Worm (Caenorhabditis elegans) whole organism, L4 larva: ENCODE measurements around the gene C02F5.5.

Experiments used
- F10B5.3 ChIP-seq: sonication (generic microtip); optimal IDR thresholded peaks from 2 replicates; lab custom pipeline; 2016; ENCODE audit warnings: mild to moderate bottlenecking, missing genetic modification characterization, missing compliant biosample characterization
- F26F4.8 ChIP-seq: fragments of 200-800 bp; sonication (Bioruptor generic); conservative IDR thresholded peaks from 2 replicates; pipeline ENCODE4 v1.3.6; 2022; ENCODE audit warnings: missing genetic modification characterization, missing compliant biosample characterization
- F37D6.2 ChIP-seq: sonication (generic microtip); optimal IDR thresholded peaks from 2 replicates; lab custom pipeline; 2016; ENCODE audit warnings: mild to moderate bottlenecking, missing genetic modification characterization, missing compliant biosample characterization
- T20F7.1 ChIP-seq: fragments of 200-800 bp; sonication (Bioruptor generic); optimal IDR thresholded peaks from 2 replicates; lab custom pipeline; 2018; ENCODE audit warnings: mild to moderate bottlenecking, missing genetic modification characterization, missing compliant biosample characterization
- arid-1 ChIP-seq: fragments of 200-800 bp; sonication (Bioruptor generic); conservative IDR thresholded peaks from 2 replicates; pipeline ENCODE4 v1.3.6; 2022; ENCODE audit warnings: missing genetic modification reagents, missing genetic modification characterization, missing compliant biosample characterization
- ceh-20 ChIP-seq: fragments of 200-800 bp; sonication (Bioruptor generic); IDR thresholded peaks from 2 replicates; pipeline ENCODE4 v1.3.6; 2022; ENCODE audit warnings: missing genetic modification reagents, missing genetic modification characterization, missing compliant biosample characterization
- ceh-28 ChIP-seq: fragments of 150-350 bp; optimal IDR thresholded peaks from 2 replicates; lab custom pipeline; 2014; ENCODE audit warnings: missing biosample characterization, missing genetic modification reagents, missing genetic modification characterization
- ceh-82 ChIP-seq: sonication (generic microtip); optimal IDR thresholded peaks from 2 replicates; lab custom pipeline; 2017; ENCODE audit warnings: missing biosample characterization, missing genetic modification characterization
- ces-1 ChIP-seq: fragments of 150-350 bp; sonication (generic microtip); optimal IDR thresholded peaks from 4 replicates; lab custom pipeline; 2014; ENCODE audit warnings: missing biosample characterization, missing genetic modification reagents, missing genetic modification characterization
- cey-2 ChIP-seq: sonication (generic microtip); optimal IDR thresholded peaks from 3 replicates; lab custom pipeline; 2017; ENCODE audit warnings: missing genetic modification characterization, mild to moderate bottlenecking, missing compliant biosample characterization, antibody characterized with exemption, borderline replicate concordance; ENCODE audit not compliant: insufficient read depth
- daf-12 ChIP-seq: fragments of 150-350 bp; optimal IDR thresholded peaks from 2 replicates; lab custom pipeline; 2014; ENCODE audit warnings: missing biosample characterization, missing genetic modification reagents, missing genetic modification characterization
- daf-16 ChIP-seq, 3 experiments: sonication (generic microtip); optimal IDR thresholded peaks; 2 replicates each; lab custom pipeline; 2016 to 2017; ENCODE audit warnings: missing genetic modification characterization in 3 of 3, missing genetic modification reagents in 3 of 3, mild to moderate bottlenecking in 2 of 3, missing compliant biosample characterization in 2 of 3, missing biosample characterization in 1 of 3, moderate library complexity in 1 of 3
- daf-19 ChIP-seq: fragments of 200-800 bp; sonication (Bioruptor generic); conservative IDR thresholded peaks from 2 replicates; pipeline ENCODE4 v1.3.6; 2022; ENCODE audit warnings: missing genetic modification characterization, missing compliant biosample characterization
- dmd-6 ChIP-seq: fragments of 200-800 bp; sonication (Bioruptor generic); IDR thresholded peaks from 2 replicates; pipeline ENCODE4 v1.3.6; 2022; ENCODE audit warnings: missing genetic modification reagents, missing genetic modification characterization, missing compliant biosample characterization
- dmd-8 ChIP-seq: fragments of 200-800 bp; sonication (Bioruptor generic); IDR thresholded peaks from 2 replicates; pipeline ENCODE4 v1.3.6; 2022; ENCODE audit warnings: missing genetic modification characterization, missing compliant biosample characterization
- dpl-1 ChIP-seq: fragments of 150-350 bp; optimal IDR thresholded peaks from 2 replicates; lab custom pipeline; 2014; ENCODE audit warnings: missing biosample characterization, missing genetic modification reagents, missing genetic modification characterization
- dve-1 ChIP-seq: sonication (generic microtip); optimal IDR thresholded peaks from 2 replicates; lab custom pipeline; 2017; ENCODE audit warnings: antibody characterized with exemption, mild to moderate bottlenecking, missing genetic modification characterization, missing compliant biosample characterization; ENCODE audit not compliant: insufficient read depth
- fos-1 ChIP-seq: fragments of 150-350 bp; optimal IDR thresholded peaks from 2 replicates; lab custom pipeline; 2014; ENCODE audit warnings: missing biosample characterization, missing genetic modification characterization
- hlh-30 ChIP-seq: sonication (generic microtip); optimal IDR thresholded peaks from 2 replicates; lab custom pipeline; 2017; ENCODE audit warnings: antibody characterized with exemption, mild to moderate bottlenecking, missing genetic modification characterization, missing compliant biosample characterization; ENCODE audit not compliant: insufficient read depth
- hmg-1.1 ChIP-seq: fragments of 200-800 bp; sonication (Bioruptor generic); IDR thresholded peaks from 2 replicates; pipeline ENCODE4 v1.3.6; 2022; ENCODE audit warnings: missing genetic modification reagents, missing genetic modification characterization, missing compliant biosample characterization
- lin-13 ChIP-seq: fragments of 150-350 bp; optimal IDR thresholded peaks from 2 replicates; lab custom pipeline; 2014; ENCODE audit warnings: missing biosample characterization, missing genetic modification reagents, missing genetic modification characterization
- lin-38 ChIP-seq: fragments of 200-800 bp; sonication (Bioruptor generic); IDR thresholded peaks from 2 replicates; pipeline ENCODE4 v1.3.6; 2022; ENCODE audit warnings: missing genetic modification reagents, missing genetic modification characterization, missing compliant biosample characterization
- lir-3 ChIP-seq: sonication (generic microtip); optimal IDR thresholded peaks from 2 replicates; lab custom pipeline; 2016; ENCODE audit warnings: mild to moderate bottlenecking, missing genetic modification characterization, missing compliant biosample characterization
- lsy-2 ChIP-seq, 2 experiments: fragments of 150-350 bp in 1 of 2; sonication (generic microtip) in 1 of 2; optimal IDR thresholded peaks; 2 replicates each; lab custom pipeline; 2014 to 2017; ENCODE audit warnings: missing biosample characterization in 2 of 2, missing genetic modification characterization in 2 of 2
- madf-9 ChIP-seq: fragments of 200-800 bp; sonication (Bioruptor generic); conservative IDR thresholded peaks from 2 replicates; pipeline ENCODE4 v1.3.6; 2022; ENCODE audit warnings: missing genetic modification reagents, missing genetic modification characterization, missing compliant biosample characterization
- mep-1 ChIP-seq: fragments of 150-350 bp; sonication (generic microtip); optimal IDR thresholded peaks from 3 replicates; lab custom pipeline; 2014; ENCODE audit warnings: missing biosample characterization, missing genetic modification characterization
- mes-2 ChIP-seq: sonication (generic microtip); optimal IDR thresholded peaks from 2 replicates; lab custom pipeline; 2016; ENCODE audit warnings: missing genotype, mild to moderate bottlenecking, missing genetic modification characterization, missing compliant biosample characterization; ENCODE audit not compliant: poor library complexity, severe bottlenecking
- mxl-3 ChIP-seq: fragments of 200-800 bp; sonication (Bioruptor generic); optimal IDR thresholded peaks from 2 replicates; lab custom pipeline; 2018; ENCODE audit warnings: mild to moderate bottlenecking, missing genetic modification characterization, missing compliant biosample characterization
- nhr-111 ChIP-seq: fragments of 200-800 bp; sonication (Bioruptor generic); optimal IDR thresholded peaks from 2 replicates; lab custom pipeline; 2018; ENCODE audit warnings: mild to moderate bottlenecking, missing genetic modification characterization, missing compliant biosample characterization
- nhr-28 ChIP-seq: fragments of 150-350 bp; optimal IDR thresholded peaks from 2 replicates; lab custom pipeline; 2014; ENCODE audit warnings: missing biosample characterization, missing genetic modification characterization
- nhr-6 ChIP-seq: fragments of 150-350 bp; optimal IDR thresholded peaks from 2 replicates; lab custom pipeline; 2014; ENCODE audit warnings: missing biosample characterization, missing genetic modification characterization
- pqm-1 ChIP-seq: sonication (generic microtip); optimal IDR thresholded peaks from 2 replicates; lab custom pipeline; 2017; ENCODE audit warnings: missing biosample characterization, missing genetic modification characterization
- saeg-2 ChIP-seq: fragments of 200-800 bp; sonication (Bioruptor generic); IDR thresholded peaks from 2 replicates; pipeline ENCODE4 v1.3.6; 2022; ENCODE audit warnings: missing genetic modification reagents, missing genetic modification characterization, missing compliant biosample characterization
- snpc-1.2 ChIP-seq: fragments of 200-800 bp; sonication (Bioruptor generic); IDR thresholded peaks from 2 replicates; pipeline ENCODE4 v1.3.6; 2022; ENCODE audit warnings: missing genetic modification reagents, missing genetic modification characterization, missing compliant biosample characterization
- unc-130 ChIP-seq: sonication (generic microtip); optimal IDR thresholded peaks from 2 replicates; lab custom pipeline; 2016; ENCODE audit warnings: missing genetic modification reagents, missing genetic modification characterization, missing compliant biosample characterization
- zag-1 ChIP-seq: fragments of 150-350 bp; optimal IDR thresholded peaks from 2 replicates; lab custom pipeline; 2014; ENCODE audit warnings: missing biosample characterization, missing genetic modification characterization
- zfp-2 ChIP-seq: sonication (generic microtip); optimal IDR thresholded peaks from 2 replicates; lab custom pipeline; 2016; ENCODE audit warnings: mild to moderate bottlenecking, missing genetic modification characterization, missing compliant biosample characterization
- ztf-7 ChIP-seq: fragments of 150-350 bp; optimal IDR thresholded peaks from 2 replicates; lab custom pipeline; 2014; ENCODE audit warnings: missing biosample characterization, missing genetic modification characterization

C02F5.5 gene

ce11 chrIII:8242809-8243208, 6.8 kb downstream of the C02F5.5 start, which contains the start of gene C02F5.12 (continued):
- TF ChIP-seq F26F4.8 (no peak), hmg-1.1 (GFP tag; lab: Robert Waterston, UW) (0 out of 2 replicates have a peak, but pooled peaks have one; percentile 40), ztf-7 (tag; lab: Kevin White, UChicago) (no peak), daf-19 (GFP tag; lab: Robert Waterston, UW) (no peak), nhr-28 (tag; lab: Kevin White, UChicago) (peak; percentile 99), lsy-2 (tag; optimal IDR thresholded peaks at IDR 0.05; lab: Kevin White, UChicago) (peak in 1 of 2 experiments; percentile 53), mes-2 (tag; lab: Kevin White, UChicago) (peak; percentile 53), unc-130 (GFP tag; lab: Kevin White, UChicago) (no peak), nhr-111 (GFP tag; lab: Kevin White, UChicago) (no peak), saeg-2 (GFP tag; lab: Robert Waterston, UW) (no peak), snpc-1.2 (GFP tag; lab: Robert Waterston, UW) (no peak), ces-1 (GFP tag; lab: Kevin White, UChicago) (no peak), hlh-30 (tag; lab: Kevin White, UChicago) (peak; percentile 79), mxl-3 (GFP tag; lab: Kevin White, UChicago) (no peak), ceh-82 (tag; lab: Kevin White, UChicago) (no peak), mep-1 (tag; lab: Kevin White, UChicago) (peak; percentile 63), lin-38 (GFP tag; lab: Robert Waterston, UW) (peak; percentile 51), daf-16 (GFP tag; optimal IDR thresholded peaks at IDR 0.05; lab: Kevin White, UChicago) (no peak), daf-16 (tag; optimal IDR thresholded peaks at IDR 0.05; lab: Kevin White, UChicago) (peak; percentile 39), dve-1 (tag; lab: Kevin White, UChicago) (peak; percentile 51), ceh-28 (no peak), daf-12 (tag; lab: Kevin White, UChicago) (no peak), nhr-6 (tag; lab: Kevin White, UChicago) (no peak), T20F7.1 (GFP tag; lab: Kevin White, UChicago) (peak; percentile 20), cey-2 (tag; lab: Kevin White, UChicago) (no peak), dmd-8 (0 out of 2 replicates have a peak, but pooled peaks have one; percentile 45), madf-9 (GFP tag; lab: Robert Waterston, UW) (no peak), lir-3 (tag; lab: Kevin White, UChicago) (no peak), dmd-6 (peak; percentile 17; the same call in 1 of the 2 replicates), pqm-1 (tag; lab: Kevin White, UChicago) (no peak), zag-1 (tag; lab: Kevin White, UChicago) (no peak), arid-1 (GFP tag; lab: Robert Waterston, UW) (0 out of 2 replicates have a peak, but pooled peaks have one; percentile 32), F10B5.3 (no peak), lin-13 (peak; percentile 44), F37D6.2 (tag; lab: Kevin White, UChicago) (no peak), fos-1 (tag; lab: Kevin White, UChicago) (no peak)
- TF ChIP-seq, all 104 proteins: peak for 17

ce11 chrIII:8244052-8244451, 8.1 kb downstream of the C02F5.5 start, which contains the start of the genes pbs-6 and cids-1:
pbs-6 (minus strand) TSS chrIII:8244092.
cids-1 (plus strand) TSS chrIII:8244445.
- no peak for TF ChIP-seq zfp-2
- peak in 1 of 2 experiments; percentile 59 for TF ChIP-seq lsy-2 (tag; optimal IDR thresholded peaks at IDR 0.05; lab: Kevin White, UChicago)
- no peak for TF ChIP-seq ceh-20 (GFP tag; lab: Robert Waterston, UW)
- TF ChIP-seq dpl-1 (GFP tag; lab: Kevin White, UChicago) = peak; percentile 26
- 0 out of 2 replicates have a peak, but pooled peaks have one; percentile 14 for TF ChIP-seq lin-38 (GFP tag; lab: Robert Waterston, UW)
- peak; percentile 36 for TF ChIP-seq mes-2 (tag; lab: Kevin White, UChicago)
